Fruit fly (Drosophila melanogaster) whole organism, wandering third instar larva: ENCODE data around the gene Ask1.

Source experiments
- Dfd ChIP-seq: fragments of >200 bp; optimal IDR thresholded peaks from 2 replicates; lab custom pipeline; 2017; ENCODE audit warnings: missing biosample characterization, missing genetic modification characterization
- GATAd ChIP-seq: sonication (Bioruptor generic); optimal IDR thresholded peaks from 2 replicates; lab custom pipeline; 2016; ENCODE audit warnings: missing biosample characterization, missing genetic modification characterization
- Hr78 ChIP-seq: fragments of >200 bp; optimal IDR thresholded peaks from 2 replicates; lab custom pipeline; 2017; ENCODE audit warnings: missing biosample characterization, missing genetic modification characterization
- OdsH ChIP-seq: fragments of 200-800 bp; sonication (Bioruptor generic); optimal IDR thresholded peaks from 2 replicates; lab custom pipeline; 2016; ENCODE audit warnings: missing biosample characterization, mild to moderate bottlenecking, missing genetic modification characterization
- dl ChIP-seq, 2 experiments: fragments of 175-275, 200-275 bp in 1 of 2; fragments of 200-275 bp in 1 of 2; sonication (Bioruptor generic); optimal IDR thresholded peaks; lab custom pipeline; 2018; ENCODE audit warnings: mild to moderate bottlenecking in 2 of 2, missing biosample characterization in 2 of 2, missing genetic modification characterization in 2 of 2, moderate library complexity in 2 of 2; ENCODE audit not compliant: partially characterized antibody in 2 of 2, insufficient read depth in 1 of 2
- dsf ChIP-seq: sonication (Bioruptor generic); optimal IDR thresholded peaks from 2 replicates; lab custom pipeline; 2016; ENCODE audit warnings: missing biosample characterization, missing genetic modification characterization, borderline replicate concordance
- jim ChIP-seq: fragments of 175-275, 200-325 bp; sonication (Bioruptor generic); optimal IDR thresholded peaks from 2 replicates; lab custom pipeline; 2016; ENCODE audit warnings: missing biosample characterization, mild to moderate bottlenecking, missing genetic modification characterization
- pan ChIP-seq: fragments of >200 bp; optimal IDR thresholded peaks from 2 replicates; lab custom pipeline; 2017
- psq ChIP-seq: fragments of 200-800 bp; sonication (Bioruptor generic); optimal IDR thresholded peaks from 3 replicates; lab custom pipeline; 2017; ENCODE audit warnings: missing biosample characterization, mild to moderate bottlenecking, missing genetic modification characterization, moderate library complexity
- sv ChIP-seq: fragments of 200-800 bp; sonication (Bioruptor generic); optimal IDR thresholded peaks from 3 replicates; lab custom pipeline; 2016; ENCODE audit warnings: missing biosample characterization, missing genetic modification characterization
- woc ChIP-seq: sonication (Bioruptor generic); optimal IDR thresholded peaks from 2 replicates; lab custom pipeline; 2016; ENCODE audit warnings: missing biosample characterization, mild to moderate bottlenecking, missing genetic modification characterization

dm6 chr3R:19863979-19864775 is 15.3 kb upstream of the Ask1 start, which contains the start of the genes CG4572 and CG4686:
- no peak for TF ChIP-seq GATAd
- TF ChIP-seq pan = no peak
- peak; percentile 64 for TF ChIP-seq dsf (GFP tag; lab: Kevin White, UChicago)
- TF ChIP-seq psq (GFP tag; lab: Kevin White, UChicago) = peak; percentile 85
- no peak for TF ChIP-seq Dfd (GFP tag; lab: Kevin White, UChicago)
- peak; percentile 49 for TF ChIP-seq sv
- TF ChIP-seq jim (GFP tag; lab: Kevin White, UChicago) = no peak
- TF ChIP-seq dl (GFP tag; optimal IDR thresholded peaks at IDR 0.05; lab: Kevin White, UChicago; ENCODE audit: insufficient read depth in 1 of 2, partially characterized antibody in 2 of 2) = no peak
- TF ChIP-seq OdsH (GFP tag; lab: Kevin White, UChicago) = peak; percentile 73
- TF ChIP-seq Hr78 (GFP tag; lab: Kevin White, UChicago) = no peak
- TF ChIP-seq woc (GFP tag; lab: Kevin White, UChicago) = peak; percentile 89
